Worm (Caenorhabditis elegans) whole organism, L3 larva: ENCODE results near the gene T14B4.19.
A peak's percentile ranks its signal among the peaks of the same experiment; 100 is the strongest.

Experiments used
- R02D3.7 ChIP-seq: fragments of 150-350 bp; optimal IDR thresholded peaks from 2 replicates; lab custom pipeline; 2014; ENCODE audit warnings: missing biosample characterization, missing genetic modification characterization
- ZK546.5 ChIP-seq: sonication (generic microtip); optimal IDR thresholded peaks from 2 replicates; lab custom pipeline; 2017; ENCODE audit warnings: missing biosample characterization, missing genetic modification characterization
- aly-2 ChIP-seq: fragments of 150-350 bp; optimal IDR thresholded peaks from 2 replicates; lab custom pipeline; 2014; ENCODE audit warnings: missing biosample characterization, missing genetic modification characterization
- ceh-16 ChIP-seq: sonication (generic microtip); optimal IDR thresholded peaks from 2 replicates; lab custom pipeline; 2017; ENCODE audit warnings: missing biosample characterization, missing genetic modification characterization
- ceh-28 ChIP-seq: fragments of 150-350 bp; optimal IDR thresholded peaks from 2 replicates; lab custom pipeline; 2014; ENCODE audit warnings: missing biosample characterization, missing genetic modification reagents, missing genetic modification characterization
- ceh-9 ChIP-seq: sonication (generic microtip); optimal IDR thresholded peaks from 2 replicates; lab custom pipeline; 2018; ENCODE audit warnings: missing biosample characterization, missing genetic modification characterization
- egl-5 ChIP-seq: fragments of 150-350 bp; optimal IDR thresholded peaks from 2 replicates; lab custom pipeline; 2017; ENCODE audit warnings: missing biosample characterization, missing genetic modification reagents, missing genetic modification characterization, inconsistent platforms
- elt-1 ChIP-seq: fragments of 150-350 bp; optimal IDR thresholded peaks from 2 replicates; lab custom pipeline; 2014; ENCODE audit warnings: missing biosample characterization, missing genetic modification characterization
- elt-2 ChIP-seq: sonication (generic microtip); optimal IDR thresholded peaks from 2 replicates; lab custom pipeline; 2016; ENCODE audit warnings: missing genetic modification reagents, mild to moderate bottlenecking, missing genetic modification characterization, missing compliant biosample characterization
- elt-3 ChIP-seq, 3 experiments: fragments of 150-350 bp in 1 of 3; sonication (generic microtip) in 2 of 3; optimal IDR thresholded peaks; 2 replicates in 2 of 3; 4 replicates in 1 of 3; lab custom pipeline; 2014 to 2017; ENCODE audit warnings: missing biosample characterization in 3 of 3, missing genetic modification characterization in 3 of 3
- eor-1 ChIP-seq, 2 experiments: fragments of 150-350 bp; optimal IDR thresholded peaks; 2 replicates each; lab custom pipeline; 2014 to 2018; ENCODE audit warnings: missing biosample characterization in 2 of 2, missing genetic modification characterization in 2 of 2
- fkh-2 ChIP-seq: fragments of 150-350 bp; optimal IDR thresholded peaks from 2 replicates; lab custom pipeline; 2014; ENCODE audit warnings: missing biosample characterization, missing genetic modification reagents, missing genetic modification characterization
- fos-1 ChIP-seq: fragments of 150-350 bp; optimal IDR thresholded peaks from 2 replicates; lab custom pipeline; 2014; ENCODE audit warnings: missing biosample characterization, missing genetic modification characterization
- jun-1 ChIP-seq: fragments of 150-350 bp; optimal IDR thresholded peaks from 2 replicates; lab custom pipeline; 2014; ENCODE audit warnings: missing biosample characterization, missing genetic modification reagents, missing genetic modification characterization
- lin-15B ChIP-seq: fragments of 150-350 bp; optimal IDR thresholded peaks from 2 replicates; lab custom pipeline; 2014; ENCODE audit warnings: missing biosample characterization, missing genetic modification characterization
- lin-39 ChIP-seq: fragments of 150-350 bp; optimal IDR thresholded peaks from 2 replicates; lab custom pipeline; 2018; ENCODE audit warnings: missing biosample characterization, missing genetic modification reagents, missing genetic modification characterization
- lsy-12 ChIP-seq: sonication (generic microtip); optimal IDR thresholded peaks from 2 replicates; lab custom pipeline; 2016; ENCODE audit warnings: mild to moderate bottlenecking, missing genetic modification characterization, missing compliant biosample characterization
- mdl-1 ChIP-seq: fragments of 150-350 bp; optimal IDR thresholded peaks from 2 replicates; lab custom pipeline; 2014; ENCODE audit warnings: missing biosample characterization, missing genetic modification characterization
- nfya-1 ChIP-seq: sonication (generic microtip); optimal IDR thresholded peaks from 2 replicates; lab custom pipeline; 2017; ENCODE audit warnings: missing genetic modification characterization, mild to moderate bottlenecking, missing compliant biosample characterization, antibody characterized with exemption, moderate library complexity; ENCODE audit not compliant: insufficient read depth
- nhr-11 ChIP-seq: fragments of 150-350 bp; optimal IDR thresholded peaks from 2 replicates; lab custom pipeline; 2014; ENCODE audit warnings: missing biosample characterization, missing genetic modification characterization
- nhr-12 ChIP-seq: fragments of 150-350 bp; optimal IDR thresholded peaks from 2 replicates; lab custom pipeline; 2014; ENCODE audit warnings: missing biosample characterization, missing genetic modification characterization
- nhr-23 ChIP-seq: fragments of 150-350 bp; optimal IDR thresholded peaks from 2 replicates; lab custom pipeline; 2014; ENCODE audit warnings: missing biosample characterization, missing genetic modification reagents, missing genetic modification characterization
- nhr-25 ChIP-seq: sonication (generic microtip); optimal IDR thresholded peaks from 2 replicates; lab custom pipeline; 2017; ENCODE audit warnings: missing biosample characterization, missing genetic modification characterization
- nhr-43 ChIP-seq: sonication (generic microtip); optimal IDR thresholded peaks from 2 replicates; lab custom pipeline; 2016; ENCODE audit warnings: mild to moderate bottlenecking, missing genetic modification characterization, missing compliant biosample characterization; ENCODE audit not compliant: poor library complexity, severe bottlenecking
- nhr-67 ChIP-seq: fragments of 150-350 bp; optimal IDR thresholded peaks from 2 replicates; lab custom pipeline; 2014; ENCODE audit warnings: missing biosample characterization, missing genetic modification characterization
- nhr-76 ChIP-seq: fragments of 150-350 bp; sonication (generic microtip); optimal IDR thresholded peaks from 5 replicates; lab custom pipeline; 2014; ENCODE audit warnings: missing biosample characterization, missing genetic modification characterization
- nhr-77 ChIP-seq: fragments of 150-350 bp; optimal IDR thresholded peaks from 2 replicates; lab custom pipeline; 2014; ENCODE audit warnings: missing biosample characterization, missing genetic modification characterization
- pha-4 ChIP-seq: fragments of 150-350 bp; optimal IDR thresholded peaks from 2 replicates; lab custom pipeline; 2014; ENCODE audit warnings: missing biosample characterization, missing genetic modification reagents, missing genetic modification characterization
- pqm-1 ChIP-seq: fragments of 150-350 bp; optimal IDR thresholded peaks from 2 replicates; lab custom pipeline; 2017; ENCODE audit warnings: missing biosample characterization, missing genetic modification characterization, inconsistent platforms
- sea-2 ChIP-seq: fragments of 150-350 bp; sonication (generic microtip); optimal IDR thresholded peaks from 4 replicates; lab custom pipeline; 2014; ENCODE audit warnings: missing biosample characterization, missing genetic modification reagents, missing genetic modification characterization
- snpc-4 ChIP-seq: fragments of 150-350 bp; optimal IDR thresholded peaks from 2 replicates; lab custom pipeline; 2014; ENCODE audit warnings: missing biosample characterization, missing genetic modification characterization
- tbx-2 ChIP-seq: sonication (generic microtip); optimal IDR thresholded peaks from 2 replicates; lab custom pipeline; 2016; ENCODE audit warnings: mild to moderate bottlenecking, missing genetic modification characterization, missing compliant biosample characterization
- unc-39 ChIP-seq: sonication (generic microtip); optimal IDR thresholded peaks from 4 replicates; lab custom pipeline; 2017; ENCODE audit warnings: missing biosample characterization, missing genetic modification characterization
- ztf-11 ChIP-seq: fragments of 150-350 bp; optimal IDR thresholded peaks from 2 replicates; lab custom pipeline; 2014; ENCODE audit warnings: missing biosample characterization, missing genetic modification characterization
- ztf-4 ChIP-seq: fragments of 150-350 bp; optimal IDR thresholded peaks from 2 replicates; lab custom pipeline; 2014; ENCODE audit warnings: missing biosample characterization, missing genetic modification characterization

T14B4.19 gene

ce11 chrII:6742614-6743013 lies 29.9 kb upstream of the T14B4.19 start, which contains the start of gene F41G3.6:
F41G3.6 (plus strand) TSS chrII:6742914.
- TF ChIP-seq eor-1 (tag; optimal IDR thresholded peaks at IDR 0.05; lab: Kevin White, UChicago) (no peak), ceh-16 (tag; lab: Kevin White, UChicago) (no peak), unc-39 (no peak), fkh-2 (no peak), elt-3 (tag; optimal IDR thresholded peaks at IDR 0.05; lab: Kevin White, UChicago) (no peak), nhr-67 (tag; lab: Kevin White, UChicago) (no peak), snpc-4 (no peak), nhr-43 (tag; lab: Kevin White, UChicago) (no peak), aly-2 (tag; lab: Kevin White, UChicago) (no peak)
- TF ChIP-seq, all 47 proteins: peak for 0

DNA sequence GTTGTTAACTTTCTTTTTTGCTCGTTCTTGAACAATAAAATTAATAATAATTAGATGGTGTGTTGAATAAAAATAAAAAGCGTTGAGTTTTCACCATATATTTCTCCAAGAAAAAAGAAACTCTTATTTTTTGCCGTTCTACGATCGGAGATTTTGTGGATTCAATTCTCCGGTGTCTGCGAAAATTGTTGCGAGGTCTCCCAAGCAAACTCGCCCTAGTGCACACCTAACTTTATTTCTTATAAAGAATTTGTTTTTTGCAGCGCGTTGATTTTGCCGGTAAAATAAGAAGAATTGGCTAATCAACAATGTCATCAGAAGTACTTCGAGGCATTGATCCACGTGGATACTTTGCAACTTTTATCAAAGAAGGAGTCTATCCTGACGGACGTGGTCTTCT lies 28.7 kb upstream of the T14B4.19 start, which contains the start of gene exos-8:
Gene exos-8, plus strand, starts transcription at position 264 of the 400 bp plus-strand sequence.
- no peak for TF ChIP-seq ceh-16 (tag; lab: Kevin White, UChicago)
- no peak for TF ChIP-seq ceh-28 (tag; lab: Kevin White, UChicago)
- peak; percentile 12 for TF ChIP-seq R02D3.7 (tag; lab: Kevin White, UChicago)
- TF ChIP-seq lin-39 (tag; lab: Kevin White, UChicago) = no peak
- TF ChIP-seq elt-2 = peak; percentile 37
- TF ChIP-seq nhr-23 (tag; lab: Kevin White, UChicago) = peak; percentile 50
- peak; percentile 54 for TF ChIP-seq nhr-43 (tag; lab: Kevin White, UChicago)
- TF ChIP-seq lsy-12 = no peak
- peak; percentile 40 for TF ChIP-seq nhr-25 (tag; lab: Kevin White, UChicago)
- peak; percentile 80 for TF ChIP-seq pha-4
- peak; percentile 61 for TF ChIP-seq egl-5
- TF ChIP-seq pqm-1 = peak; percentile 49
- peak; percentile 65 for TF ChIP-seq nfya-1 (tag; lab: Kevin White, UChicago)
- TF ChIP-seq nhr-77 (tag; lab: Kevin White, UChicago) = no peak
- TF ChIP-seq lin-15B (tag; lab: Kevin White, UChicago) = peak; percentile 83

DNA sequence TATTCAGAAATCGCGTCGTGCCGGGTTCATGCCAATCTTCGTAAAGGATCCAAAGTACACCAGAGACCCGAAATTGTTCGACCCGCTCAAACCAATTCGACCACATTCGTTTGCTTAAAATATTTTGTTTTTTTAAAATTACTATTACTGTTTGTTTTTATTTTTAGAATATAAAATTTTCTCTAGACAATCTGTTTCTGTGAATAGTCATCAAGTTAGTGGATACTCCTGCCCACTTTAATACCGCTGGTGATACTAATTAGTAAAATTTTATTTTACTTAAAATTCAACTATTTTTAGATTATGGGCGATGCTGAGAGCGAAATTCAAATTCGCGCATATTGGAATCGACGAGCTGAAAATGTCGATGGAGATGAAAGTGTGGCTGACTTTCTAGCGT lies 23.9 kb upstream of the T14B4.19 start, which contains the start of gene T14B4.1:
Gene T14B4.1, plus strand, starts transcription at position 301 of the 400 bp plus-strand sequence.
- TF ChIP-seq nhr-76 (tag; lab: Kevin White, UChicago) = no peak
- TF ChIP-seq ceh-9 = no peak
- TF ChIP-seq sea-2 (GFP tag; lab: Kevin White, UChicago) = no peak
- TF ChIP-seq nhr-12 = no peak
- TF ChIP-seq lin-39 (tag; lab: Kevin White, UChicago) = no peak
- TF ChIP-seq ztf-4 (tag; lab: Kevin White, UChicago) = no peak
- no peak for TF ChIP-seq ztf-11 (tag; lab: Kevin White, UChicago)
- no peak for TF ChIP-seq fos-1 (tag; lab: Kevin White, UChicago)

- no peak for TF ChIP-seq snpc-4
Observed at ce11 chrII:6736066-6736465, 23.3 kb upstream of the T14B4.19 start, which contains the start of gene mrps-18.C. mrps-18.C (plus strand) TSS chrII:6736203.

ce11 chrII:6734674-6735073 lies 21.9 kb upstream of the T14B4.19 start, which contains the start of gene T14B4.3:
T14B4.3 (plus strand) TSS chrII:6734937.
- TF ChIP-seq tbx-2 (tag; lab: Kevin White, UChicago) (no peak), pqm-1 (peak; percentile 54), nhr-43 (tag; lab: Kevin White, UChicago) (peak; percentile 69), jun-1 (tag; lab: Kevin White, UChicago) (no peak), elt-1 (tag; lab: Kevin White, UChicago) (no peak), snpc-4 (peak; percentile 25), nhr-67 (tag; lab: Kevin White, UChicago) (no peak), ZK546.5 (tag; lab: Kevin White, UChicago) (no peak), ztf-4 (tag; lab: Kevin White, UChicago) (no peak), eor-1 (tag; optimal IDR thresholded peaks at IDR 0.05; lab: Kevin White, UChicago) (no peak), egl-5 (peak; percentile 21), lsy-12 (peak; percentile 15), ceh-9 (no peak), nhr-77 (tag; lab: Kevin White, UChicago) (no peak), nfya-1 (tag; lab: Kevin White, UChicago) (peak; percentile 69), mdl-1 (tag; lab: Kevin White, UChicago) (no peak), elt-2 (peak; percentile 27), nhr-11 (tag; lab: Kevin White, UChicago) (no peak), lin-15B (tag; lab: Kevin White, UChicago) (peak; percentile 87), pha-4 (peak; percentile 93), lin-39 (tag; lab: Kevin White, UChicago) (peak; percentile 17), nhr-23 (tag; lab: Kevin White, UChicago) (peak; percentile 44), nhr-25 (tag; lab: Kevin White, UChicago) (peak; percentile 54)
